Worm (Caenorhabditis elegans) whole organism, mixed stage, embryonic: Measurements from ENCODE around the gene nhr-112.

ENCODE experiments used
- bed-3 ChIP-seq: fragments of 200-800 bp; sonication (Bioruptor generic); optimal IDR thresholded peaks from 3 replicates; lab custom pipeline; 2018; ENCODE audit warnings: mild to moderate bottlenecking, missing genetic modification characterization, moderate library complexity, missing compliant biosample characterization
- blmp-1 ChIP-seq: fragments of 150-350 bp; optimal IDR thresholded peaks from 2 replicates; lab custom pipeline; 2014; ENCODE audit warnings: missing biosample characterization, missing genetic modification characterization
- ceh-39 ChIP-seq: fragments of 150-350 bp; optimal IDR thresholded peaks from 2 replicates; lab custom pipeline; 2014; ENCODE audit warnings: missing biosample characterization, missing genetic modification characterization
- ceh-43 ChIP-seq: fragments of 200-800 bp; sonication (Bioruptor generic); optimal IDR thresholded peaks from 2 replicates; lab custom pipeline; 2018; ENCODE audit warnings: mild to moderate bottlenecking, missing genetic modification characterization, moderate library complexity, missing compliant biosample characterization
- ceh-83 ChIP-seq: fragments of 200-800 bp; sonication (Bioruptor generic); optimal IDR thresholded peaks from 2 replicates; lab custom pipeline; 2018; ENCODE audit warnings: mild to moderate bottlenecking, missing genetic modification characterization, missing compliant biosample characterization
- ces-1 ChIP-seq: fragments of 150-350 bp; optimal IDR thresholded peaks from 2 replicates; lab custom pipeline; 2014; ENCODE audit warnings: missing biosample characterization, missing genetic modification reagents, missing genetic modification characterization
- cnd-1 ChIP-seq: fragments of 200-800 bp; sonication (Bioruptor generic); optimal IDR thresholded peaks from 2 replicates; lab custom pipeline; 2018; ENCODE audit warnings: mild to moderate bottlenecking, missing genetic modification characterization, missing compliant biosample characterization
- drap-1 ChIP-seq: fragments of 200-800 bp; sonication (Bioruptor generic); optimal IDR thresholded peaks from 3 replicates; lab custom pipeline; 2018; ENCODE audit warnings: mild to moderate bottlenecking, missing genetic modification characterization, missing compliant biosample characterization
- elt-1 ChIP-seq: sonication (generic microtip); optimal IDR thresholded peaks from 2 replicates; lab custom pipeline; 2017; ENCODE audit warnings: missing genetic modification characterization, mild to moderate bottlenecking, missing compliant biosample characterization, antibody characterized with exemption, moderate library complexity, borderline replicate concordance; ENCODE audit not compliant: insufficient read depth
- elt-3 ChIP-seq: fragments of 150-350 bp; optimal IDR thresholded peaks from 2 replicates; lab custom pipeline; 2014; ENCODE audit warnings: missing biosample characterization, missing genetic modification characterization
- flh-1 ChIP-seq: fragments of 200-800 bp; sonication (Bioruptor generic); optimal IDR thresholded peaks from 2 replicates; lab custom pipeline; 2018; ENCODE audit warnings: mild to moderate bottlenecking, missing genetic modification characterization, moderate library complexity, missing compliant biosample characterization
- ham-2 ChIP-seq: fragments of 200-800 bp; sonication (Bioruptor generic); optimal IDR thresholded peaks from 2 replicates; lab custom pipeline; 2018; ENCODE audit warnings: mild to moderate bottlenecking, missing genetic modification characterization, missing compliant biosample characterization
- hlh-1 ChIP-seq: fragments of 150-350 bp; optimal IDR thresholded peaks from 2 replicates; lab custom pipeline; 2014; ENCODE audit warnings: missing biosample characterization, missing genetic modification reagents, missing genetic modification characterization
- lin-13 ChIP-seq: fragments of 150-350 bp; optimal IDR thresholded peaks from 2 replicates; lab custom pipeline; 2014; ENCODE audit warnings: missing biosample characterization, missing genetic modification characterization
- lin-32 ChIP-seq: fragments of 200-800 bp; sonication (Bioruptor generic); optimal IDR thresholded peaks from 2 replicates; lab custom pipeline; 2018; ENCODE audit warnings: mild to moderate bottlenecking, missing genetic modification characterization, missing compliant biosample characterization
- lsy-2 ChIP-seq: fragments of 150-350 bp; optimal IDR thresholded peaks from 2 replicates; lab custom pipeline; 2014; ENCODE audit warnings: missing biosample characterization, missing genetic modification characterization
- mab-5 ChIP-seq: fragments of 150-350 bp; optimal IDR thresholded peaks from 2 replicates; lab custom pipeline; 2014; ENCODE audit warnings: missing biosample characterization, missing genetic modification characterization
- mep-1 ChIP-seq: fragments of 150-350 bp; optimal IDR thresholded peaks from 2 replicates; lab custom pipeline; 2017; ENCODE audit warnings: missing biosample characterization, missing genetic modification reagents, missing genetic modification characterization, inconsistent platforms
- mls-2 ChIP-seq: sonication (generic microtip); optimal IDR thresholded peaks from 2 replicates; lab custom pipeline; 2016; ENCODE audit warnings: mild to moderate bottlenecking, missing genetic modification characterization, moderate library complexity, missing compliant biosample characterization
- nhr-12 ChIP-seq: fragments of 150-350 bp; optimal IDR thresholded peaks from 2 replicates; lab custom pipeline; 2014; ENCODE audit warnings: missing biosample characterization, missing genetic modification characterization
- nhr-2 ChIP-seq: fragments of 150-350 bp; optimal IDR thresholded peaks from 2 replicates; lab custom pipeline; 2014; ENCODE audit warnings: missing biosample characterization, missing genetic modification characterization
- nhr-237 ChIP-seq: fragments of 150-350 bp; optimal IDR thresholded peaks from 2 replicates; lab custom pipeline; 2014; ENCODE audit warnings: missing biosample characterization, missing genetic modification characterization
- nhr-76 ChIP-seq: sonication (generic microtip); optimal IDR thresholded peaks from 2 replicates; lab custom pipeline; 2017; ENCODE audit warnings: missing biosample characterization, missing genetic modification characterization
- pha-4 ChIP-seq: fragments of 150-350 bp; optimal IDR thresholded peaks from 2 replicates; lab custom pipeline; 2018; ENCODE audit warnings: missing biosample characterization, missing genetic modification reagents, missing genetic modification characterization
- sem-2 ChIP-seq: fragments of 200-800 bp; sonication (Bioruptor generic); optimal IDR thresholded peaks from 2 replicates; lab custom pipeline; 2018; ENCODE audit warnings: mild to moderate bottlenecking, missing genetic modification characterization, missing compliant biosample characterization
- snpc-4 ChIP-seq: fragments of 150-350 bp; optimal IDR thresholded peaks from 2 replicates; lab custom pipeline; 2014; ENCODE audit warnings: missing biosample characterization, missing genetic modification characterization
- sptf-1 ChIP-seq: sonication (generic microtip); optimal IDR thresholded peaks from 2 replicates; lab custom pipeline; 2017; ENCODE audit warnings: mild to moderate bottlenecking, missing genetic modification characterization, moderate library complexity, missing compliant biosample characterization
- tbx-8 ChIP-seq: fragments of 200-800 bp; sonication (Bioruptor generic); optimal IDR thresholded peaks from 2 replicates; lab custom pipeline; 2018; ENCODE audit warnings: mild to moderate bottlenecking, missing genetic modification characterization, moderate library complexity, missing compliant biosample characterization
- unc-120 ChIP-seq: sonication (generic microtip); optimal IDR thresholded peaks from 2 replicates; lab custom pipeline; 2017; ENCODE audit warnings: missing genetic modification characterization, missing compliant biosample characterization; ENCODE audit not compliant: poor library complexity, severe bottlenecking
- unc-39 ChIP-seq: fragments of 150-350 bp; optimal IDR thresholded peaks from 2 replicates; lab custom pipeline; 2014; ENCODE audit warnings: missing biosample characterization, missing genetic modification characterization
- unc-62 ChIP-seq: fragments of 150-350 bp; optimal IDR thresholded peaks from 2 replicates; lab custom pipeline; 2014; ENCODE audit warnings: missing biosample characterization, missing genetic modification reagents, missing genetic modification characterization
- zip-8 ChIP-seq: fragments of 150-350 bp; optimal IDR thresholded peaks from 2 replicates; lab custom pipeline; 2014; ENCODE audit warnings: missing biosample characterization, missing genetic modification characterization
- ztf-11 ChIP-seq: fragments of 150-350 bp; optimal IDR thresholded peaks from 2 replicates; lab custom pipeline; 2014; ENCODE audit warnings: missing biosample characterization, missing genetic modification characterization

Gene nhr-112

DNA sequence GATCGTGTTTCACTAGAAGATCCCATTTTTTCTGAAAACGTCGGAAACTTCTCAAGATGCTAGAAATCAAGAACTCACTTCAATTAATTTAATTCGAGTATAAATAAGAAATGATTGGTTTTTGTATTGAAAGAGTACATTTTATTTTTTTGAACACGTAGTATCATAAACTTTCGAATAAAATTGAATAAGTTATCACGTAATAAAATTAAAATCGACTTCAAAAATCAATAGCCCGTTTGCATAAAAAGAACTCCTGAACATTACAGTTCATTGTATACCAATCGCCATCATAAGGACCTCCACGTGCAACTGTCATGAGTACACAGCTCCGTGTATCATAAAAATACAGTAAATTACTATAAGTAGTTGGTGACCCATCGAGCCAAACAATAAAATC is 10.0 kb upstream of the nhr-112 start, which contains the start of gene T25E12.16:
T25E12.16 (minus strand) TSS at position 101 of the 400 bp plus-strand sequence.
- TF ChIP-seq mab-5 (tag; lab: Kevin White, UChicago) (no peak), nhr-76 (tag; lab: Kevin White, UChicago) (no peak), mep-1 (tag; lab: Kevin White, UChicago) (no peak), unc-120 (no peak)
- TF ChIP-seq, all 35 proteins: peak for 0

- TF ChIP-seq unc-39 (no peak), mls-2 (no peak), snpc-4 (tag; lab: Kevin White, UChicago) (no peak), pha-4 (tag; lab: Kevin White, UChicago) (no peak), unc-120 (no peak), zip-8 (tag; lab: Kevin White, UChicago) (no peak), nhr-12 (no peak), drap-1 (GFP tag; lab: Kevin White, UChicago) (no peak), ceh-39 (no peak), blmp-1 (tag; lab: Kevin White, UChicago) (no peak), sptf-1 (no peak), cnd-1 (tag; lab: Kevin White, UChicago) (no peak), bed-3 (GFP tag; lab: Kevin White, UChicago) (no peak), lsy-2 (no peak), nhr-2 (tag; lab: Kevin White, UChicago) (no peak), hlh-1 (tag; lab: Kevin White, UChicago) (no peak)
These were observed 8.0 kb upstream of the nhr-112 start, which contains the start of gene srz-100 for ce11 chrV:16731600-16731999. Gene srz-100 (plus strand): TSS chrV:16731900.

- TF ChIP-seq nhr-76 (tag; lab: Kevin White, UChicago) (no peak), cnd-1 (tag; lab: Kevin White, UChicago) (no peak), lin-32 (no peak), unc-120 (no peak), ham-2 (GFP tag; lab: Kevin White, UChicago) (no peak), nhr-12 (no peak), elt-3 (tag; lab: Kevin White, UChicago) (no peak), bed-3 (GFP tag; lab: Kevin White, UChicago) (no peak), lin-13 (tag; lab: Kevin White, UChicago) (no peak), ceh-83 (no peak), pha-4 (tag; lab: Kevin White, UChicago) (no peak), ceh-43 (GFP tag; lab: Kevin White, UChicago) (no peak), drap-1 (GFP tag; lab: Kevin White, UChicago) (no peak), elt-1 (tag; lab: Kevin White, UChicago) (no peak), ceh-39 (no peak)
- TF ChIP-seq, all 35 proteins: peak for 0
These were observed 6.3 kb upstream of the nhr-112 start, which contains the start of gene srz-99 for ce11 chrV:16729961-16730360. Gene srz-99 (plus strand): TSS chrV:16730261.

- no peak for TF ChIP-seq lin-32
- no peak for TF ChIP-seq elt-3 (tag; lab: Kevin White, UChicago)
- TF ChIP-seq ceh-83: no peak
- no peak for TF ChIP-seq mep-1 (tag; lab: Kevin White, UChicago)
- TF ChIP-seq nhr-2 (tag; lab: Kevin White, UChicago): no peak
- no peak for TF ChIP-seq cnd-1 (tag; lab: Kevin White, UChicago)
- TF ChIP-seq sem-2 (GFP tag; lab: Kevin White, UChicago): no peak
- no peak for TF ChIP-seq drap-1 (GFP tag; lab: Kevin White, UChicago)
- TF ChIP-seq blmp-1 (tag; lab: Kevin White, UChicago): no peak
- TF ChIP-seq lin-13 (tag; lab: Kevin White, UChicago): no peak
- no peak for TF ChIP-seq zip-8 (tag; lab: Kevin White, UChicago)
- no peak for TF ChIP-seq bed-3 (GFP tag; lab: Kevin White, UChicago)
- TF ChIP-seq nhr-12: no peak
- no peak for TF ChIP-seq unc-62 (GFP tag; lab: Kevin White, UChicago)
- no peak for TF ChIP-seq lsy-2
- TF ChIP-seq elt-1 (tag; lab: Kevin White, UChicago): no peak
- TF ChIP-seq ztf-11: no peak
- TF ChIP-seq ces-1 (GFP tag; lab: Kevin White, UChicago): no peak
- TF ChIP-seq mab-5 (tag; lab: Kevin White, UChicago): no peak
- TF ChIP-seq flh-1: no peak
These were observed 4.8 kb upstream of the nhr-112 start, which contains the start of gene fbxa-127 for ce11 chrV:16728431-16728830. Gene fbxa-127 (plus strand): TSS chrV:16728731.

DNA sequence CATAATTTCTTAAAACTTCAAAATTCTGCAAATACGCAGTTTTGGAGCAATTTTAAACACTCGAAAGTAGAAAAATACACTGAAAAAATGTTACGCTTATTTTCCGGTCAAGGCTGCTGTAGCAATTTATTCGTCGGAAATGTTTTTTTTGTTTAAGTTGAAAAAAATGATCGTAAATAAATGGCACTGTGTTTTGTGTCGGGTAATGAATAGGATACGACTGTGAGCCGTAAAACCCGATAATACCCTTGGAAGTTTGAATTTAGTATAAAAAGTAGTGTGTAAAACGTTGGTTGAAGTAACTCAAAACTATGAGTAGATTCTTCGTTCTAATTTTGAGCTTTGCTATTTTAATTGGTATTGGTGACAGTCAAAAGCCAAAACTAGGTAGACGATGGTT is 3.3 kb upstream of the nhr-112 start, which contains the start of gene T25E12.14:
T25E12.14 (plus strand) TSS at position 301 of the 400 bp plus-strand sequence.
- TF ChIP-seq tbx-8 (GFP tag; lab: Kevin White, UChicago) (no peak), ceh-39 (no peak), ceh-43 (GFP tag; lab: Kevin White, UChicago) (no peak), elt-1 (tag; lab: Kevin White, UChicago) (no peak), sptf-1 (no peak), nhr-237 (tag; lab: Kevin White, UChicago) (no peak), sem-2 (GFP tag; lab: Kevin White, UChicago) (no peak), blmp-1 (tag; lab: Kevin White, UChicago) (no peak), bed-3 (GFP tag; lab: Kevin White, UChicago) (no peak), unc-62 (GFP tag; lab: Kevin White, UChicago) (no peak)
